Fruit fly (Drosophila melanogaster): ENCODE measurements around the gene Irk3.

dm6 chr2L:18719583-18719982 lies 6.0 kb upstream of the Irk3 start:
- TF ChIP-seq CG8478 (optimal IDR thresholded peaks at IDR 0.05), result no peak
- TF ChIP-seq CTCF (optimal IDR thresholded peaks at IDR 0.05), result no peak
